Worm (Caenorhabditis elegans) whole organism, L2 larva: ENCODE results near the gene anmt-2.
A peak's percentile ranks its signal among the peaks of the same experiment; 100 is the strongest.

Experiments
- C34F6.9 ChIP-seq: fragments of 150-350 bp; optimal IDR thresholded peaks from 2 replicates; lab custom pipeline; 2014; ENCODE audit warnings: missing biosample characterization, missing genetic modification characterization
- F13H6.1 ChIP-seq: sonication (generic microtip); optimal IDR thresholded peaks from 2 replicates; lab custom pipeline; 2016; ENCODE audit warnings: missing genetic modification characterization, missing compliant biosample characterization
- R02D3.7 ChIP-seq: fragments of 150-350 bp; optimal IDR thresholded peaks from 2 replicates; lab custom pipeline; 2014; ENCODE audit warnings: missing biosample characterization, missing genetic modification characterization
- Y55F3AM.14 ChIP-seq: fragments of 200-800 bp; sonication (Bioruptor generic); optimal IDR thresholded peaks from 2 replicates; lab custom pipeline; 2018; ENCODE audit warnings: mild to moderate bottlenecking, missing genetic modification characterization, missing compliant biosample characterization
- ZK546.5 ChIP-seq: sonication (generic microtip); optimal IDR thresholded peaks from 2 replicates; lab custom pipeline; 2017; ENCODE audit warnings: missing biosample characterization, missing genetic modification characterization
- alr-1 ChIP-seq: fragments of 150-350 bp; optimal IDR thresholded peaks from 2 replicates; lab custom pipeline; 2014; ENCODE audit warnings: missing biosample characterization, missing genetic modification characterization
- aly-2 ChIP-seq: fragments of 150-350 bp; optimal IDR thresholded peaks from 2 replicates; lab custom pipeline; 2014; ENCODE audit warnings: missing biosample characterization, missing genetic modification characterization
- ama-1 ChIP-seq: fragments of 150-350 bp; optimal IDR thresholded peaks from 2 replicates; lab custom pipeline; 2018; ENCODE audit warnings: inconsistent platforms
- blmp-1 ChIP-seq: sonication (generic microtip); optimal IDR thresholded peaks from 2 replicates; lab custom pipeline; 2017; ENCODE audit warnings: missing genetic modification characterization, mild to moderate bottlenecking, missing compliant biosample characterization, antibody characterized with exemption, moderate library complexity; ENCODE audit not compliant: insufficient read depth
- ceh-16 ChIP-seq: fragments of 150-350 bp; optimal IDR thresholded peaks from 2 replicates; lab custom pipeline; 2014; ENCODE audit warnings: missing biosample characterization, missing genetic modification characterization
- ceh-82 ChIP-seq: fragments of 150-350 bp; optimal IDR thresholded peaks from 2 replicates; lab custom pipeline; 2014; ENCODE audit warnings: missing biosample characterization, missing genetic modification characterization
- egl-27 ChIP-seq: sonication (generic microtip); optimal IDR thresholded peaks from 3 replicates; lab custom pipeline; 2017; ENCODE audit warnings: missing biosample characterization, missing genetic modification reagents, missing genetic modification characterization
- elt-1 ChIP-seq: fragments of 150-350 bp; optimal IDR thresholded peaks from 2 replicates; lab custom pipeline; 2014; ENCODE audit warnings: missing biosample characterization, missing genetic modification characterization
- elt-3 ChIP-seq: sonication (generic microtip); optimal IDR thresholded peaks from 2 replicates; lab custom pipeline; 2017; ENCODE audit warnings: missing biosample characterization, missing genetic modification characterization
- fos-1 ChIP-seq: fragments of 150-350 bp; optimal IDR thresholded peaks from 2 replicates; lab custom pipeline; 2014; ENCODE audit warnings: missing biosample characterization, missing genetic modification characterization
- gmeb-1 ChIP-seq: fragments of 150-350 bp; optimal IDR thresholded peaks from 2 replicates; lab custom pipeline; 2014; ENCODE audit warnings: missing biosample characterization, missing genetic modification characterization
- lin-11 ChIP-seq: fragments of 150-350 bp; sonication (generic microtip); optimal IDR thresholded peaks from 2 replicates; lab custom pipeline; 2014; ENCODE audit warnings: missing biosample characterization, missing genetic modification characterization, inconsistent platforms, mixed read lengths
- lin-13 ChIP-seq: fragments of 150-350 bp; optimal IDR thresholded peaks from 2 replicates; lab custom pipeline; 2014; ENCODE audit warnings: missing biosample characterization, missing genetic modification reagents, missing genetic modification characterization
- lin-39 ChIP-seq: fragments of 150-350 bp; optimal IDR thresholded peaks from 2 replicates; lab custom pipeline; 2014; ENCODE audit warnings: missing biosample characterization, missing genetic modification reagents, missing genetic modification characterization
- lsy-2 ChIP-seq, 2 experiments: fragments of 150-350 bp in 1 of 2; sonication (generic microtip) in 1 of 2; optimal IDR thresholded peaks; 2 replicates each; lab custom pipeline; 2014 to 2017; ENCODE audit warnings: missing biosample characterization in 2 of 2, missing genetic modification characterization in 2 of 2
- mab-5 ChIP-seq: fragments of 150-350 bp; optimal IDR thresholded peaks from 2 replicates; lab custom pipeline; 2014; ENCODE audit warnings: missing biosample characterization, missing genetic modification characterization
- mbf-1 ChIP-seq: sonication (generic microtip); optimal IDR thresholded peaks from 2 replicates; lab custom pipeline; 2017; ENCODE audit warnings: missing biosample characterization, missing genetic modification characterization
- mdl-1 ChIP-seq, 2 experiments: fragments of 150-350 bp in 1 of 2; sonication (generic microtip) in 1 of 2; optimal IDR thresholded peaks; 2 replicates each; lab custom pipeline; 2017; ENCODE audit warnings: missing biosample characterization in 2 of 2, missing genetic modification characterization in 2 of 2
- nhr-10 ChIP-seq: sonication (generic microtip); optimal IDR thresholded peaks from 2 replicates; lab custom pipeline; 2017; ENCODE audit warnings: missing biosample characterization, missing genetic modification characterization
- nhr-11 ChIP-seq: fragments of 150-350 bp; optimal IDR thresholded peaks from 2 replicates; lab custom pipeline; 2014; ENCODE audit warnings: missing biosample characterization, missing genetic modification characterization
- nhr-12 ChIP-seq: fragments of 150-350 bp; optimal IDR thresholded peaks from 2 replicates; lab custom pipeline; 2014; ENCODE audit warnings: missing biosample characterization, missing genetic modification characterization
- nhr-21 ChIP-seq: fragments of 150-350 bp; optimal IDR thresholded peaks from 2 replicates; lab custom pipeline; 2014; ENCODE audit warnings: missing biosample characterization, missing genetic modification characterization
- nhr-23 ChIP-seq: fragments of 150-350 bp; optimal IDR thresholded peaks from 2 replicates; lab custom pipeline; 2014; ENCODE audit warnings: missing biosample characterization, missing genetic modification reagents, missing genetic modification characterization
- nhr-25 ChIP-seq: fragments of 150-350 bp; sonication (generic microtip); optimal IDR thresholded peaks from 3 replicates; lab custom pipeline; 2014; ENCODE audit warnings: missing biosample characterization, missing genetic modification characterization
- nhr-77 ChIP-seq: fragments of 150-350 bp; optimal IDR thresholded peaks from 2 replicates; lab custom pipeline; 2014; ENCODE audit warnings: missing biosample characterization, missing genetic modification characterization
- peb-1 ChIP-seq: fragments of 150-350 bp; optimal IDR thresholded peaks from 2 replicates; lab custom pipeline; 2014; ENCODE audit warnings: missing biosample characterization, missing genetic modification characterization
- sem-4 ChIP-seq: fragments of 150-350 bp; optimal IDR thresholded peaks from 2 replicates; lab custom pipeline; 2014; ENCODE audit warnings: missing biosample characterization, missing genetic modification reagents, missing genetic modification characterization
- sma-3 ChIP-seq: sonication (generic microtip); optimal IDR thresholded peaks from 2 replicates; lab custom pipeline; 2016; ENCODE audit warnings: missing genetic modification reagents, missing genetic modification characterization, missing compliant biosample characterization
- sma-9 ChIP-seq, 2 experiments: fragments of 150-350 bp in 1 of 2; sonication (generic microtip) in 1 of 2; optimal IDR thresholded peaks; 2 replicates each; lab custom pipeline; 2014 to 2016; ENCODE audit warnings: missing genetic modification characterization in 2 of 2, mild to moderate bottlenecking in 1 of 2, missing biosample characterization in 1 of 2, missing compliant biosample characterization in 1 of 2, missing genetic modification reagents in 1 of 2, moderate library complexity in 1 of 2
- snpc-4 ChIP-seq: fragments of 150-350 bp; optimal IDR thresholded peaks from 2 replicates; lab custom pipeline; 2014; ENCODE audit warnings: missing biosample characterization, missing genetic modification characterization
- unc-39 ChIP-seq: fragments of 150-350 bp; optimal IDR thresholded peaks from 2 replicates; lab custom pipeline; 2014; ENCODE audit warnings: missing biosample characterization, missing genetic modification characterization
- unc-62 ChIP-seq: fragments of 150-350 bp; optimal IDR thresholded peaks from 2 replicates; lab custom pipeline; 2014; ENCODE audit warnings: missing biosample characterization, missing genetic modification reagents, missing genetic modification characterization
- zag-1 ChIP-seq: fragments of 150-350 bp; optimal IDR thresholded peaks from 2 replicates; lab custom pipeline; 2014; ENCODE audit warnings: missing biosample characterization, missing genetic modification characterization
- ztf-1 ChIP-seq: fragments of 200-800 bp; sonication (Bioruptor generic); conservative IDR thresholded peaks from 2 replicates; pipeline ENCODE4 v1.3.6; 2022; ENCODE audit warnings: missing genetic modification characterization, missing compliant biosample characterization
- ztf-11 ChIP-seq: sonication (generic microtip); optimal IDR thresholded peaks from 2 replicates; lab custom pipeline; 2017; ENCODE audit warnings: missing biosample characterization, missing genetic modification characterization
- ztf-4 ChIP-seq: fragments of 150-350 bp; optimal IDR thresholded peaks from 2 replicates; lab custom pipeline; 2014; ENCODE audit warnings: missing biosample characterization, missing genetic modification characterization

Gene anmt-2

ce11 chrIII:6206161-6206853 lies 48.7 kb upstream of the anmt-2 start, which contains the start of the genes sna-3 and rps-3 (continued):
- TF ChIP-seq snpc-4 (peak; percentile 63), unc-39 (tag; lab: Kevin White, UChicago) (no peak), nhr-12 (tag; lab: Kevin White, UChicago) (no peak), nhr-77 (tag; lab: Kevin White, UChicago) (no peak), lin-39 (tag; lab: Kevin White, UChicago) (no peak)

ce11 chrIII:6202440-6202839 lies 44.9 kb upstream of the anmt-2 start:
- TF ChIP-seq ceh-16 (tag; lab: Kevin White, UChicago) (no peak), F13H6.1 (tag; lab: Kevin White, UChicago) (no peak), aly-2 (no peak), elt-1 (no peak), elt-3 (no peak), unc-62 (GFP tag; lab: Kevin White, UChicago) (no peak), nhr-23 (tag; lab: Kevin White, UChicago) (no peak), nhr-12 (tag; lab: Kevin White, UChicago) (no peak), nhr-25 (no peak), C34F6.9 (tag; lab: Kevin White, UChicago) (no peak), ZK546.5 (tag; lab: Kevin White, UChicago) (no peak), sma-9 (GFP tag; optimal IDR thresholded peaks at IDR 0.05; lab: Kevin White, UChicago) (no peak), sma-9 (tag; optimal IDR thresholded peaks at IDR 0.05; lab: Kevin White, UChicago) (no peak), ztf-1 (no peak), sma-3 (GFP tag; lab: Kevin White, UChicago) (no peak), lin-39 (tag; lab: Kevin White, UChicago) (no peak), nhr-21 (tag; lab: Kevin White, UChicago) (no peak)
- TF ChIP-seq, all 48 proteins: peak for 0

DNA sequence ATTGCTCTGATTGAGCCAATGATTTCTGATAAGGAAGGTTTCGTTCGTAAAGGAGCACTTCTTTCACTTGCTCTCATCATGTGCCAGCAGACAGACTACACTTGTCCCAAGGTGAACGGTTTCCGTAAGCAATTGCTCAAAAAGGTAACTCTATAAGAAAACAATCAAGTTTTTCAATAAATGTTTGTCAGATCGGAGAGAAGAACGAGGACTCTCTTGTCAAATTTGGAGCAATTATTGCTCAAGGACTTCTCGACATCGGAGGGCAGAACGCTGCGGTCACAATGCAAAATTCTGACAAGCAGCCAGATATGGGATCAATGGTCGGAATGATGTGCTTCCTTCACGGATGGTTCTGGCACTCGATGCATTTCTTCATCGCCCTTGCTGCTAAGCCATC lies 43.8 kb upstream of the anmt-2 start:
- TF ChIP-seq blmp-1 (tag; lab: Kevin White, UChicago) (no peak), mdl-1 (tag; optimal IDR thresholded peaks at IDR 0.05; lab: Kevin White, UChicago) (no peak), nhr-11 (no peak), ZK546.5 (tag; lab: Kevin White, UChicago) (no peak), elt-3 (no peak), ceh-16 (tag; lab: Kevin White, UChicago) (no peak), fos-1 (tag; lab: Kevin White, UChicago) (no peak)

- no peak for TF ChIP-seq nhr-11
- no peak for TF ChIP-seq ZK546.5 (tag; lab: Kevin White, UChicago)
- no peak for TF ChIP-seq R02D3.7 (tag; lab: Kevin White, UChicago)
- TF ChIP-seq alr-1 (tag; lab: Kevin White, UChicago) = no peak
- TF ChIP-seq lin-13 (GFP tag; lab: Kevin White, UChicago) = peak; percentile 45
- TF ChIP-seq elt-3 = no peak
- TF ChIP-seq Y55F3AM.14 (GFP tag; lab: Kevin White, UChicago) = no peak
- peak; percentile 61 for TF ChIP-seq nhr-25
- TF ChIP-seq ceh-82 (tag; lab: Kevin White, UChicago) = no peak
- no peak for TF ChIP-seq zag-1 (tag; lab: Kevin White, UChicago)
- no peak for TF ChIP-seq peb-1 (tag; lab: Kevin White, UChicago)
- TF ChIP-seq sma-3 (GFP tag; lab: Kevin White, UChicago) = peak; percentile 44
- TF ChIP-seq nhr-21 (tag; lab: Kevin White, UChicago) = peak; percentile 20
- TF ChIP-seq mab-5 = peak; percentile 3
- TF ChIP-seq fos-1 (tag; lab: Kevin White, UChicago) = peak; percentile 39
- TF ChIP-seq aly-2 = no peak
- no peak for TF ChIP-seq ztf-11 (tag; lab: Kevin White, UChicago)
- no peak for TF ChIP-seq nhr-10 (tag; lab: Kevin White, UChicago)
- no peak for TF ChIP-seq ztf-4 (tag; lab: Kevin White, UChicago)
- peak; percentile 27 for TF ChIP-seq ama-1
- TF ChIP-seq elt-1 = no peak
- no peak for TF ChIP-seq lin-39 (tag; lab: Kevin White, UChicago)
- TF ChIP-seq blmp-1 (tag; lab: Kevin White, UChicago) = no peak
- peak; percentile 87 for TF ChIP-seq C34F6.9 (tag; lab: Kevin White, UChicago)
- no peak for TF ChIP-seq ztf-1
- no peak for TF ChIP-seq nhr-77 (tag; lab: Kevin White, UChicago)
- peak; percentile 76 to 88 for TF ChIP-seq lsy-2 (tag; optimal IDR thresholded peaks at IDR 0.05; lab: Kevin White, UChicago)
- TF ChIP-seq lin-11 (tag; lab: Kevin White, UChicago) = peak; percentile 50
- no peak for TF ChIP-seq snpc-4
- no peak for TF ChIP-seq mbf-1
- peak; percentile 73 for TF ChIP-seq gmeb-1 (tag; lab: Kevin White, UChicago)
- no peak for TF ChIP-seq sem-4 (tag; lab: Kevin White, UChicago)
- TF ChIP-seq sma-9 (GFP tag; optimal IDR thresholded peaks at IDR 0.05; lab: Kevin White, UChicago) = peak; percentile 71
- no peak for TF ChIP-seq sma-9 (tag; optimal IDR thresholded peaks at IDR 0.05; lab: Kevin White, UChicago)
- TF ChIP-seq nhr-12 (tag; lab: Kevin White, UChicago) = no peak
- peak; percentile 19 for TF ChIP-seq egl-27 (tag; lab: Kevin White, UChicago)
- TF ChIP-seq F13H6.1 (tag; lab: Kevin White, UChicago) = peak; percentile 49
These were observed 41.0 kb upstream of the anmt-2 start, which contains the start of the genes C23G10.7 and rpn-2 for ce11 chrIII:6198378-6199234. C23G10.7 (minus strand) TSS chrIII:6198414. rpn-2 (plus strand) TSS chrIII:6199184.
